Worm (Caenorhabditis elegans) whole organism, L3 larva: ENCODE data around the gene ccch-1.

Experiments used
- R02D3.7 ChIP-seq: fragments of 150-350 bp; optimal IDR thresholded peaks from 2 replicates; lab custom pipeline; 2014; ENCODE audit warnings: missing biosample characterization, missing genetic modification characterization
- ama-1 ChIP-seq: fragments of 150-350 bp; optimal IDR thresholded peaks from 2 replicates; lab custom pipeline; 2018
- ceh-28 ChIP-seq: fragments of 150-350 bp; optimal IDR thresholded peaks from 2 replicates; lab custom pipeline; 2014; ENCODE audit warnings: missing biosample characterization, missing genetic modification reagents, missing genetic modification characterization
- egl-5 ChIP-seq: fragments of 150-350 bp; optimal IDR thresholded peaks from 2 replicates; lab custom pipeline; 2017; ENCODE audit warnings: missing biosample characterization, missing genetic modification reagents, missing genetic modification characterization, inconsistent platforms
- elt-1 ChIP-seq: fragments of 150-350 bp; optimal IDR thresholded peaks from 2 replicates; lab custom pipeline; 2014; ENCODE audit warnings: missing biosample characterization, missing genetic modification characterization
- elt-2 ChIP-seq: sonication (generic microtip); optimal IDR thresholded peaks from 2 replicates; lab custom pipeline; 2016; ENCODE audit warnings: missing genetic modification reagents, mild to moderate bottlenecking, missing genetic modification characterization, missing compliant biosample characterization
- elt-3 ChIP-seq, 3 experiments: fragments of 150-350 bp in 1 of 3; sonication (generic microtip) in 2 of 3; optimal IDR thresholded peaks; 2 replicates in 2 of 3; 4 replicates in 1 of 3; lab custom pipeline; 2014 to 2017; ENCODE audit warnings: missing biosample characterization in 3 of 3, missing genetic modification characterization in 3 of 3
- eor-1 ChIP-seq, 2 experiments: fragments of 150-350 bp; optimal IDR thresholded peaks; 2 replicates each; lab custom pipeline; 2014 to 2018; ENCODE audit warnings: missing biosample characterization in 2 of 2, missing genetic modification characterization in 2 of 2
- fkh-10 ChIP-seq: sonication (generic microtip); optimal IDR thresholded peaks from 2 replicates; lab custom pipeline; 2017; ENCODE audit warnings: missing biosample characterization, missing genetic modification reagents, missing genetic modification characterization
- fkh-2 ChIP-seq: fragments of 150-350 bp; optimal IDR thresholded peaks from 2 replicates; lab custom pipeline; 2014; ENCODE audit warnings: missing biosample characterization, missing genetic modification reagents, missing genetic modification characterization
- hmg-11 ChIP-seq: sonication (generic microtip); optimal IDR thresholded peaks from 2 replicates; lab custom pipeline; 2016; ENCODE audit warnings: missing genetic modification characterization, missing compliant biosample characterization
- jun-1 ChIP-seq: fragments of 150-350 bp; optimal IDR thresholded peaks from 2 replicates; lab custom pipeline; 2014; ENCODE audit warnings: missing biosample characterization, missing genetic modification reagents, missing genetic modification characterization
- lin-15B ChIP-seq: fragments of 150-350 bp; optimal IDR thresholded peaks from 2 replicates; lab custom pipeline; 2014; ENCODE audit warnings: missing biosample characterization, missing genetic modification characterization
- lin-39 ChIP-seq: fragments of 150-350 bp; optimal IDR thresholded peaks from 2 replicates; lab custom pipeline; 2018; ENCODE audit warnings: missing biosample characterization, missing genetic modification reagents, missing genetic modification characterization
- lsy-12 ChIP-seq: sonication (generic microtip); optimal IDR thresholded peaks from 2 replicates; lab custom pipeline; 2016; ENCODE audit warnings: mild to moderate bottlenecking, missing genetic modification characterization, missing compliant biosample characterization
- mdl-1 ChIP-seq: fragments of 150-350 bp; optimal IDR thresholded peaks from 2 replicates; lab custom pipeline; 2014; ENCODE audit warnings: missing biosample characterization, missing genetic modification characterization
- nfya-1 ChIP-seq: sonication (generic microtip); optimal IDR thresholded peaks from 2 replicates; lab custom pipeline; 2017; ENCODE audit warnings: missing genetic modification characterization, mild to moderate bottlenecking, missing compliant biosample characterization, antibody characterized with exemption, moderate library complexity; ENCODE audit not compliant: insufficient read depth
- nhr-11 ChIP-seq: fragments of 150-350 bp; optimal IDR thresholded peaks from 2 replicates; lab custom pipeline; 2014; ENCODE audit warnings: missing biosample characterization, missing genetic modification characterization
- nhr-23 ChIP-seq: fragments of 150-350 bp; optimal IDR thresholded peaks from 2 replicates; lab custom pipeline; 2014; ENCODE audit warnings: missing biosample characterization, missing genetic modification reagents, missing genetic modification characterization
- nhr-25 ChIP-seq: sonication (generic microtip); optimal IDR thresholded peaks from 2 replicates; lab custom pipeline; 2017; ENCODE audit warnings: missing biosample characterization, missing genetic modification characterization
- nhr-28 ChIP-seq: fragments of 150-350 bp; optimal IDR thresholded peaks from 2 replicates; lab custom pipeline; 2014; ENCODE audit warnings: missing biosample characterization, missing genetic modification characterization
- nhr-43 ChIP-seq: sonication (generic microtip); optimal IDR thresholded peaks from 2 replicates; lab custom pipeline; 2016; ENCODE audit warnings: mild to moderate bottlenecking, missing genetic modification characterization, missing compliant biosample characterization; ENCODE audit not compliant: poor library complexity, severe bottlenecking
- nhr-76 ChIP-seq: fragments of 150-350 bp; sonication (generic microtip); optimal IDR thresholded peaks from 5 replicates; lab custom pipeline; 2014; ENCODE audit warnings: missing biosample characterization, missing genetic modification characterization
- nhr-77 ChIP-seq: fragments of 150-350 bp; optimal IDR thresholded peaks from 2 replicates; lab custom pipeline; 2014; ENCODE audit warnings: missing biosample characterization, missing genetic modification characterization
- pha-4 ChIP-seq: fragments of 150-350 bp; optimal IDR thresholded peaks from 2 replicates; lab custom pipeline; 2014; ENCODE audit warnings: missing biosample characterization, missing genetic modification reagents, missing genetic modification characterization
- pqm-1 ChIP-seq: fragments of 150-350 bp; optimal IDR thresholded peaks from 2 replicates; lab custom pipeline; 2017; ENCODE audit warnings: missing biosample characterization, missing genetic modification characterization, inconsistent platforms
- skn-1 ChIP-seq: fragments of 150-350 bp; optimal IDR thresholded peaks from 2 replicates; lab custom pipeline; 2014; ENCODE audit warnings: missing biosample characterization, missing genetic modification characterization
- snpc-4 ChIP-seq: fragments of 150-350 bp; optimal IDR thresholded peaks from 2 replicates; lab custom pipeline; 2014; ENCODE audit warnings: missing biosample characterization, missing genetic modification characterization
- tbx-2 ChIP-seq: sonication (generic microtip); optimal IDR thresholded peaks from 2 replicates; lab custom pipeline; 2016; ENCODE audit warnings: mild to moderate bottlenecking, missing genetic modification characterization, missing compliant biosample characterization
- zag-1 ChIP-seq: fragments of 150-350 bp; optimal IDR thresholded peaks from 2 replicates; lab custom pipeline; 2014; ENCODE audit warnings: missing biosample characterization, missing genetic modification characterization

ccch-1 gene

ce11 chrV:11499786-11500185 lies 27.8 kb upstream of the ccch-1 start:
- no peak for TF ChIP-seq nhr-28
- TF ChIP-seq tbx-2 (tag; lab: Kevin White, UChicago) = no peak
- TF ChIP-seq nhr-25 (tag; lab: Kevin White, UChicago) = no peak
- TF ChIP-seq nhr-76 = no peak
- TF ChIP-seq egl-5 (tag; lab: Kevin White, UChicago) = no peak
- TF ChIP-seq eor-1 (tag; optimal IDR thresholded peaks at IDR 0.05; lab: Kevin White, UChicago) = no peak
- TF ChIP-seq nhr-77 (tag; lab: Kevin White, UChicago) = no peak
- TF ChIP-seq nhr-11 (tag; lab: Kevin White, UChicago) = no peak
- TF ChIP-seq elt-1 (tag; lab: Kevin White, UChicago) = no peak
- TF ChIP-seq lin-15B (tag; lab: Kevin White, UChicago) = no peak

- TF ChIP-seq elt-2 (tag; lab: Kevin White, UChicago) (peak; percentile 25), mdl-1 (tag; lab: Kevin White, UChicago) (no peak), elt-3 (tag; optimal IDR thresholded peaks at IDR 0.05; lab: Kevin White, UChicago) (no peak), zag-1 (tag; lab: Kevin White, UChicago) (no peak)
Observed at ce11 chrV:11500980-11501379, 26.7 kb upstream of the ccch-1 start.

ce11 chrV:11503081-11503751 lies 24.4 kb upstream of the ccch-1 start, which contains the start of gene C55A6.12:
TSS of gene C55A6.12 (minus strand) at chrV:11503131.
- TF ChIP-seq skn-1 (tag; lab: Kevin White, UChicago) (no peak), nfya-1 (peak; percentile 100), pha-4 (no peak), nhr-43 (tag; lab: Kevin White, UChicago) (peak; percentile 24), lin-15B (tag; lab: Kevin White, UChicago) (peak; percentile 27)

- TF ChIP-seq nhr-43 (tag; lab: Kevin White, UChicago) (peak; percentile 70), lin-15B (tag; lab: Kevin White, UChicago) (peak; percentile 46), fkh-10 (GFP tag; lab: Kevin White, UChicago) (peak; percentile 16), nhr-25 (tag; lab: Kevin White, UChicago) (peak; percentile 47), elt-1 (tag; lab: Kevin White, UChicago) (peak; percentile 13), jun-1 (tag; lab: Kevin White, UChicago) (peak; percentile 44), tbx-2 (tag; lab: Kevin White, UChicago) (peak; percentile 36), nfya-1 (peak; percentile 83), lin-39 (tag; lab: Kevin White, UChicago) (peak; percentile 22), snpc-4 (peak; percentile 20), lsy-12 (tag; lab: Kevin White, UChicago) (peak; percentile 49), R02D3.7 (tag; lab: Kevin White, UChicago) (peak; percentile 44), ceh-28 (tag; lab: Kevin White, UChicago) (peak; percentile 61), nhr-23 (tag; lab: Kevin White, UChicago) (peak; percentile 61), elt-2 (tag; lab: Kevin White, UChicago) (peak; percentile 40), hmg-11 (peak; percentile 68), pha-4 (peak; percentile 66), pqm-1 (tag; lab: Kevin White, UChicago) (peak; percentile 20)
- TF ChIP-seq, all 47 proteins: peak for 18; not testable (repeated sequence) for 29
Observed at ce11 chrV:11504853-11505397, 22.7 kb upstream of the ccch-1 start, which contains the start of the genes C55A6.1 and C55A6.10. TSS of gene C55A6.1 (minus strand) at chrV:11504968. TSS of gene C55A6.10 (plus strand) at chrV:11505347.

- TF ChIP-seq nfya-1 (peak; percentile 18), pha-4 (peak; percentile 84), egl-5 (tag; lab: Kevin White, UChicago) (peak; percentile 48), zag-1 (tag; lab: Kevin White, UChicago) (no peak), elt-1 (tag; lab: Kevin White, UChicago) (no peak)
Observed at ce11 chrV:11506347-11506746, 21.3 kb upstream of the ccch-1 start.

ce11 chrV:11508773-11509172 lies 18.9 kb upstream of the ccch-1 start, which contains the start of gene ttll-5:
TSS of gene ttll-5 (plus strand) at chrV:11509060.
- TF ChIP-seq ama-1 (no peak), fkh-2 (tag; lab: Kevin White, UChicago) (no peak), nhr-25 (tag; lab: Kevin White, UChicago) (peak; percentile 83), skn-1 (tag; lab: Kevin White, UChicago) (no peak)
